Worm (Caenorhabditis elegans) whole organism, L4 larva: Measurements from ENCODE around the gene flp-7.

Experiments used
- D1046.2 ChIP-seq: fragments of 200-800 bp; sonication (Bioruptor generic); IDR thresholded peaks from 2 replicates; pipeline ENCODE4 v1.3.6; 2022; ENCODE audit warnings: missing genetic modification characterization, missing compliant biosample characterization
- F44E2.7 ChIP-seq: fragments of 200-800 bp; sonication (Bioruptor generic); IDR thresholded peaks from 2 replicates; pipeline ENCODE4 v2.1.2; 2022; ENCODE audit warnings: missing genetic modification characterization, missing compliant biosample characterization
- F49E8.2 ChIP-seq: sonication (generic microtip); optimal IDR thresholded peaks from 2 replicates; lab custom pipeline; 2016; ENCODE audit warnings: missing compliant biosample characterization, mild to moderate bottlenecking, missing genetic modification characterization, borderline replicate concordance
- Y105C5A.15 ChIP-seq: fragments of 200-800 bp; sonication (Bioruptor generic); IDR thresholded peaks from 2 replicates; pipeline ENCODE4 v1.3.6; 2022; ENCODE audit warnings: missing genetic modification characterization, missing compliant biosample characterization
- Y5F2A.4 ChIP-seq: fragments of 200-800 bp; sonication (Bioruptor generic); optimal IDR thresholded peaks from 2 replicates; lab custom pipeline; 2018; ENCODE audit warnings: mild to moderate bottlenecking, missing genetic modification characterization, missing compliant biosample characterization
- aly-2 ChIP-seq: sonication (generic microtip); optimal IDR thresholded peaks from 2 replicates; lab custom pipeline; 2018; ENCODE audit warnings: missing biosample characterization, missing genetic modification characterization
- ama-1 ChIP-seq: fragments of 150-350 bp; optimal IDR thresholded peaks from 2 replicates; lab custom pipeline; 2014; ENCODE audit warnings: inconsistent platforms, mixed read lengths
- arid-1 ChIP-seq: fragments of 200-800 bp; sonication (Bioruptor generic); conservative IDR thresholded peaks from 2 replicates; pipeline ENCODE4 v1.3.6; 2022; ENCODE audit warnings: missing genetic modification reagents, missing genetic modification characterization, missing compliant biosample characterization
- attf-4 ChIP-seq: sonication (generic microtip); optimal IDR thresholded peaks from 3 replicates; lab custom pipeline; 2017; ENCODE audit warnings: missing biosample characterization, missing genetic modification characterization
- ceh-44 ChIP-seq: fragments of 200-800 bp; sonication (Bioruptor generic); IDR thresholded peaks from 2 replicates; pipeline ENCODE4 v1.3.6; 2022; ENCODE audit warnings: missing genetic modification reagents, missing genetic modification characterization, missing compliant biosample characterization
- ces-1 ChIP-seq: fragments of 150-350 bp; sonication (generic microtip); optimal IDR thresholded peaks from 4 replicates; lab custom pipeline; 2014; ENCODE audit warnings: missing biosample characterization, missing genetic modification reagents, missing genetic modification characterization
- daf-16 ChIP-seq, 3 experiments: sonication (generic microtip); optimal IDR thresholded peaks; 2 replicates each; lab custom pipeline; 2016 to 2017; ENCODE audit warnings: missing genetic modification characterization in 3 of 3, missing genetic modification reagents in 3 of 3, mild to moderate bottlenecking in 2 of 3, missing compliant biosample characterization in 2 of 3, missing biosample characterization in 1 of 3, moderate library complexity in 1 of 3
- gei-8 ChIP-seq: fragments of 200-800 bp; sonication (Bioruptor generic); optimal IDR thresholded peaks from 2 replicates; lab custom pipeline; 2018; ENCODE audit warnings: mild to moderate bottlenecking, missing genetic modification characterization, missing compliant biosample characterization
- hlh-11 ChIP-seq: fragments of 200-800 bp; sonication (Bioruptor generic); optimal IDR thresholded peaks from 2 replicates; lab custom pipeline; 2018; ENCODE audit warnings: mild to moderate bottlenecking, missing genetic modification characterization, missing compliant biosample characterization
- madf-5 ChIP-seq, 2 experiments: fragments of 200-800 bp; sonication (Bioruptor generic); IDR thresholded peaks; 2 replicates each; pipeline ENCODE4 v1.3.6; 2022; ENCODE audit warnings: missing compliant biosample characterization in 2 of 2, missing genetic modification characterization in 2 of 2
- mdt-29 ChIP-seq: fragments of 200-800 bp; sonication (Bioruptor generic); IDR thresholded peaks from 2 replicates; pipeline ENCODE4 v1.3.6; 2022; ENCODE audit warnings: missing genetic modification reagents, missing genetic modification characterization, missing compliant biosample characterization
- mxl-3 ChIP-seq: fragments of 200-800 bp; sonication (Bioruptor generic); optimal IDR thresholded peaks from 2 replicates; lab custom pipeline; 2018; ENCODE audit warnings: mild to moderate bottlenecking, missing genetic modification characterization, missing compliant biosample characterization
- nhr-111 ChIP-seq: fragments of 200-800 bp; sonication (Bioruptor generic); optimal IDR thresholded peaks from 2 replicates; lab custom pipeline; 2018; ENCODE audit warnings: mild to moderate bottlenecking, missing genetic modification characterization, missing compliant biosample characterization
- nhr-25 ChIP-seq: sonication (generic microtip); optimal IDR thresholded peaks from 2 replicates; lab custom pipeline; 2017; ENCODE audit warnings: missing genetic modification characterization, mild to moderate bottlenecking, missing compliant biosample characterization, antibody characterized with exemption, moderate library complexity, borderline replicate concordance; ENCODE audit not compliant: insufficient read depth
- nhr-42 ChIP-seq: fragments of 200-800 bp; sonication (Bioruptor generic); IDR thresholded peaks from 2 replicates; pipeline ENCODE4 v1.3.6; 2022; ENCODE audit warnings: missing genetic modification characterization, missing compliant biosample characterization
- nhr-48 ChIP-seq: sonication (generic microtip); optimal IDR thresholded peaks from 2 replicates; lab custom pipeline; 2016; ENCODE audit warnings: mild to moderate bottlenecking, missing genetic modification characterization, missing compliant biosample characterization
- nhr-76 ChIP-seq: fragments of 150-350 bp; optimal IDR thresholded peaks from 2 replicates; lab custom pipeline; 2014; ENCODE audit warnings: missing biosample characterization, missing genetic modification characterization
- nhr-77 ChIP-seq: fragments of 150-350 bp; optimal IDR thresholded peaks from 2 replicates; lab custom pipeline; 2014; ENCODE audit warnings: missing biosample characterization, missing genetic modification characterization
- saeg-2 ChIP-seq: fragments of 200-800 bp; sonication (Bioruptor generic); IDR thresholded peaks from 2 replicates; pipeline ENCODE4 v1.3.6; 2022; ENCODE audit warnings: missing genetic modification reagents, missing genetic modification characterization, missing compliant biosample characterization
- set-16 ChIP-seq: fragments of 200-800 bp; sonication (Bioruptor generic); IDR thresholded peaks from 2 replicates; pipeline ENCODE4 v1.3.6; 2022; ENCODE audit warnings: missing genetic modification reagents, missing genetic modification characterization, missing compliant biosample characterization
- snpc-1.2 ChIP-seq: fragments of 200-800 bp; sonication (Bioruptor generic); IDR thresholded peaks from 2 replicates; pipeline ENCODE4 v1.3.6; 2022; ENCODE audit warnings: missing genetic modification reagents, missing genetic modification characterization, missing compliant biosample characterization
- spr-1 ChIP-seq: sonication (generic microtip); optimal IDR thresholded peaks from 2 replicates; lab custom pipeline; 2016; ENCODE audit warnings: mild to moderate bottlenecking, missing genetic modification characterization, missing compliant biosample characterization
- tra-1 ChIP-seq: fragments of 200-800 bp; sonication (Bioruptor generic); IDR thresholded peaks from 2 replicates; pipeline ENCODE4 v1.3.6; 2022; ENCODE audit warnings: missing genetic modification reagents, missing genetic modification characterization, missing compliant biosample characterization
- unc-39 ChIP-seq: sonication (generic microtip); optimal IDR thresholded peaks from 2 replicates; lab custom pipeline; 2017; ENCODE audit warnings: missing biosample characterization, missing genetic modification characterization
- zfp-3 ChIP-seq: fragments of 200-800 bp; sonication (Bioruptor generic); conservative IDR thresholded peaks from 2 replicates; pipeline ENCODE4 v1.3.6; 2022; ENCODE audit warnings: missing genetic modification reagents, missing genetic modification characterization, missing compliant biosample characterization
- zip-2 ChIP-seq: fragments of 150-350 bp; optimal IDR thresholded peaks from 2 replicates; lab custom pipeline; 2014; ENCODE audit warnings: missing biosample characterization, missing genetic modification characterization
- ztf-11 ChIP-seq: fragments of 150-350 bp; optimal IDR thresholded peaks from 2 replicates; lab custom pipeline; 2014; ENCODE audit warnings: missing biosample characterization, missing genetic modification characterization

flp-7 gene

DNA sequence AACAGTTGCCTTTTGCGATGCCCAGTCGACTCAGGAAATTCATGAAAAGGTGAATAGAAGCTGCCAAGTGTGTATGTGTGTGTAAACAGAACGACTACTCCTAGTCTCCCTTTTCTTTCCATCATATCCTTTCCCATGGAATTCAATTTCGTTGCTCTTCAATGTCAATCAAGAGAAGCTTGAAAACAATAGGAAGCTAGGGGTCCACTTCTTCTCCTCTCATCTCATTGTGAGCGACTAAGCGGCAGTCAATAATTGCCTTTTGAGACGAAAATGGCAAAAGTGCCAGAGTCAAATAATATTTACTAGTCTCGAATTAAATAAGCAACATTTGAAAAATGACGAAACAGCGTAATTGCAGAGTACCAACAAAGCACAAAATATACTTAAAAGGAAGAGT lies 16.1 kb upstream of the flp-7 start:
- TF ChIP-seq mxl-3 (GFP tag; lab: Kevin White, UChicago) (no peak), spr-1 (no peak), ztf-11 (tag; lab: Kevin White, UChicago) (no peak), madf-5 (GFP tag; IDR thresholded peaks at IDR 0.05; lab: Robert Waterston, UW) (no peak)

- no peak for TF ChIP-seq ceh-44
- TF ChIP-seq set-16 (GFP tag; lab: Robert Waterston, UW): peak; percentile 26; the same call in 1 of the 2 replicates
- TF ChIP-seq, all 104 proteins: peak for 1
These were observed 13.5 kb upstream of the flp-7 start for ce11 chrX:5872153-5872552.

ce11 chrX:5875567-5875966 lies 10.1 kb upstream of the flp-7 start, which contains the start of gene F49E10.4:
F49E10.4 (plus strand) TSS chrX:5875867.
- no peak for TF ChIP-seq zip-2
- no peak for TF ChIP-seq mdt-29 (GFP tag; lab: Robert Waterston, UW)
- no peak for TF ChIP-seq hlh-11 (tag; lab: Kevin White, UChicago)
- TF ChIP-seq daf-16 (GFP tag; optimal IDR thresholded peaks at IDR 0.05; lab: Kevin White, UChicago): no peak
- no peak for TF ChIP-seq daf-16 (tag; optimal IDR thresholded peaks at IDR 0.05; lab: Kevin White, UChicago)
- TF ChIP-seq nhr-48 (tag; lab: Kevin White, UChicago): no peak
- TF ChIP-seq Y105C5A.15 (GFP tag; lab: Robert Waterston, UW): no peak
- TF ChIP-seq nhr-25 (tag; lab: Kevin White, UChicago): no peak
- no peak for TF ChIP-seq aly-2 (tag; lab: Kevin White, UChicago)
- no peak for TF ChIP-seq Y5F2A.4 (GFP tag; lab: Kevin White, UChicago)

DNA sequence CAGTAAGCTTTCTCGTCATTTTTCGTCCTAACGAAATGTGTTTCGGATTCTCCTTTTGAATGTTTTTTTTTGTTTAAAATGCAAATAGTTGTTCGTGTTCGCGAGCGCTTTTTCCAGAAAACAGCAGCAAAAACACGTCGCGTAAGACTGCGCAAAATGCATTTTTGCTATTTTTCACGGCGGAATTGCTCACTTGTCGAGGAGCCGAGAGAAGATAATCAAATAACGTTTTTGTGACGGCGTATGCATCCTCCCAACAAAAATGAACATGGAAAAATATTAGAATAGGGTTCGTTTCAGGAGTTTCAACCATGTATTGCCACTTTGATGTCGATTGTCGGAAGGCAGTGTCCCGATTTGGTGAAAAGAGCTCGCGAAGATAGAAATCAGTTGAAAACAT lies 8.6 kb upstream of the flp-7 start:
- TF ChIP-seq nhr-76 (tag; lab: Kevin White, UChicago) (no peak), ama-1 (lab: Kevin White, UChicago) (no peak), ces-1 (GFP tag; lab: Kevin White, UChicago) (peak; percentile 74), nhr-111 (GFP tag; lab: Kevin White, UChicago) (no peak), nhr-42 (no peak)
- TF ChIP-seq, all 104 proteins: peak for 1

- TF ChIP-seq F44E2.7: no peak
- no peak for TF ChIP-seq unc-39 (tag; lab: Kevin White, UChicago)
- no peak for TF ChIP-seq tra-1 (GFP tag; lab: Robert Waterston, UW)
- TF ChIP-seq zfp-3 (GFP tag; lab: Robert Waterston, UW): no peak
- TF ChIP-seq saeg-2 (GFP tag; lab: Robert Waterston, UW): no peak
- TF ChIP-seq Y105C5A.15 (GFP tag; lab: Robert Waterston, UW): no peak
- TF ChIP-seq nhr-77 (tag; lab: Kevin White, UChicago): no peak
- TF ChIP-seq snpc-1.2 (GFP tag; lab: Robert Waterston, UW): no peak
- TF ChIP-seq D1046.2 (GFP tag; lab: Robert Waterston, UW): no peak
- no peak for TF ChIP-seq ama-1 (lab: Kevin White, UChicago)
- no peak for TF ChIP-seq gei-8 (GFP tag; lab: Kevin White, UChicago)
- TF ChIP-seq mdt-29 (GFP tag; lab: Robert Waterston, UW): no peak
- TF ChIP-seq attf-4 (tag; lab: Kevin White, UChicago): no peak
- no peak for TF ChIP-seq F49E8.2
- no peak for TF ChIP-seq nhr-76 (tag; lab: Kevin White, UChicago)
- TF ChIP-seq arid-1 (GFP tag; lab: Robert Waterston, UW): no peak
These were observed 4.4 kb downstream of the flp-7 start, which contains the start of gene F49E10.2 for ce11 chrX:5890080-5890479. F49E10.2 (plus strand) TSS chrX:5890380.
